Worm (Caenorhabditis elegans): Measurements from ENCODE around the gene Y41G9A.17.

Gene Y41G9A.17

ce11 chrX:3047224-3047623, 47.7 kb upstream of the Y41G9A.17 start:
- TF ChIP-seq nhr-80 (tag; optimal IDR thresholded peaks at IDR 0.05) (peak; percentile 53), hlh-12 (tag; optimal IDR thresholded peaks at IDR 0.05) (no peak), xnd-1 (tag; optimal IDR thresholded peaks at IDR 0.05) (no peak), dox-1 (GFP tag; IDR thresholded peaks at IDR 0.05) (0 out of 2 replicates have a peak, but pooled peaks have one; percentile 30)

- TF ChIP-seq let-607 (tag; optimal IDR thresholded peaks at IDR 0.05) (peak in 1 of 2 experiments; percentile 2), Y67H2A.10 (GFP tag; conservative IDR thresholded peaks at IDR 0.05) (no peak), mxl-1 (tag; optimal IDR thresholded peaks at IDR 0.05) (no peak), hlh-12 (tag; optimal IDR thresholded peaks at IDR 0.05) (no peak), cebp-2 (GFP tag; IDR thresholded peaks at IDR 0.05) (no peak), ets-4 (GFP tag; optimal IDR thresholded peaks at IDR 0.05) (no peak), nhr-80 (tag; optimal IDR thresholded peaks at IDR 0.05) (peak; percentile 67), lin-54 (GFP tag; optimal IDR thresholded peaks at IDR 0.05) (no peak), K12H6.12 (tag; optimal IDR thresholded peaks at IDR 0.05) (no peak)
Observed at ce11 chrX:3045466-3045865, 45.9 kb upstream of the Y41G9A.17 start, which contains the start of gene cnnm-3. TSS of gene cnnm-3 (minus strand) at chrX:3045847.

DNA sequence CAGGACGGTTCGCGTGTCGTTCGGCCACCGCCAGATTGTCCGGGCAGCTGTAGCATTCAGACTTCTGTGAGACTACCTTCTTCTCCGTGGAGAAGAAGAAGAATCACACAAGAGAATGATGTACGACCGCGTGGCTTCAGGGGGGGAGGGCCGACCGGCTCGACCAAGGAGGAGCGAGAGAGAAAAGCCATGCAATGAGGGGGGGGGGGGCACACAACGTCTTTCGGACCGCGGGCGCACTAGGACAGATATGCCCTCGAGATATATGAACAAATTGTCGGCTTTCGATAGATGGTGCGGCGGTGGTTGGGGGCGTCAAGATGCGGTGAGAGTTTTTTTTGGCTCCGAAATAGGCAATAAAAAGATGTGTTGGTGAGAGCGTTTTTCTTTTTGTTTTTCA, 41.1 kb upstream of the Y41G9A.17 start:
- TF ChIP-seq madf-6 (GFP tag; IDR thresholded peaks at IDR 0.05): no peak
- no peak for TF ChIP-seq cebp-1 (GFP tag; IDR thresholded peaks at IDR 0.05)
- TF ChIP-seq cebp-1 (tag; optimal IDR thresholded peaks at IDR 0.05): peak; percentile 20
- TF ChIP-seq zfh-2 (GFP tag; conservative IDR thresholded peaks at IDR 0.05): peak; percentile 94

ce11 chrX:3040021-3040420, 40.5 kb upstream of the Y41G9A.17 start:
- TF ChIP-seq egrh-3 (GFP tag; IDR thresholded peaks at IDR 0.05): no peak
- TF ChIP-seq hlh-12 (tag; optimal IDR thresholded peaks at IDR 0.05): no peak
- no peak for TF ChIP-seq tbx-9 (tag; optimal IDR thresholded peaks at IDR 0.05; ENCODE audit: borderline replicate concordance)
- TF ChIP-seq K12H6.12 (tag; optimal IDR thresholded peaks at IDR 0.05): no peak
- no peak for TF ChIP-seq lin-26 (GFP tag; IDR thresholded peaks at IDR 0.05)
- no peak for TF ChIP-seq akir-1 (GFP tag; optimal IDR thresholded peaks at IDR 0.05)
- no peak for TF ChIP-seq zfh-2 (GFP tag; conservative IDR thresholded peaks at IDR 0.05)
- TF ChIP-seq repo-1 (tag; optimal IDR thresholded peaks at IDR 0.05): no peak
- no peak for TF ChIP-seq T07F8.4 (tag; optimal IDR thresholded peaks at IDR 0.05)
- TF ChIP-seq B0035.1 (tag; optimal IDR thresholded peaks at IDR 0.05): no peak
- no peak for TF ChIP-seq cebp-1 (GFP tag; IDR thresholded peaks at IDR 0.05)
- TF ChIP-seq cebp-1 (tag; optimal IDR thresholded peaks at IDR 0.05): no peak
- TF ChIP-seq bed-1 (GFP tag; IDR thresholded peaks at IDR 0.05): no peak
- no peak for TF ChIP-seq nhr-27 (tag; optimal IDR thresholded peaks at IDR 0.05)
- TF ChIP-seq hsf-1 (GFP tag; IDR thresholded peaks at IDR 0.05): no peak
- TF ChIP-seq Y79H2A.3 (GFP tag; conservative IDR thresholded peaks at IDR 0.05): no peak

DNA sequence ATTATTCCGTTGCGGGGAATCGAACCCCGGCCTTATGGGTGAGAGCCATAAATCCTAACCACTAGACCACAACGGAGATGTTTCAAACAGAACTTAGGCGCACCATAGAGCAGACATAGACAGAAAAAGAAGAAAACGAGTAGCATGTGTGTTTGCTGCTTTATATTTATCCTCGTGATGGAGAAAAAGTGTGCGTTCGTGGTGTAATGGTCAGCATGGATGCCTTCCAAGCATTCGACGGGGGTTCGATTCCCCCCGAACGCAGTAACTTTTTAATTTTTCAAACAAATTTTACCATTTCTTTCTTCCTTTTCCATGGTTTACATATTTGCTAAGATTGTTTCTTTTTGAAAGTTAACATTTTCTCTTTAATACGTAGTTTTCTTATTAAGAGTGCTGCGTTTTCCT, 36.4 kb upstream of the Y41G9A.17 start:
- TF ChIP-seq nhr-120 (GFP tag; IDR thresholded peaks at IDR 0.05) (peak; percentile 90; the same call in 1 of the 2 replicates), fkh-3 (tag; optimal IDR thresholded peaks at IDR 0.05) (peak; percentile 97), B0019.2 (GFP tag; conservative IDR thresholded peaks at IDR 0.05) (peak; percentile 71), F22D6.2 (tag; optimal IDR thresholded peaks at IDR 0.05) (peak; percentile 75), cebp-2 (GFP tag; IDR thresholded peaks at IDR 0.05) (peak; percentile 97), lag-1 (GFP tag; IDR thresholded peaks at IDR 0.05) (peak; percentile 94; the same call in 1 of the 2 replicates), F57C9.4 (tag; optimal IDR thresholded peaks at IDR 0.05) (peak; percentile 80), ets-4 (GFP tag; optimal IDR thresholded peaks at IDR 0.05) (peak; percentile 55), D2030.7 (GFP tag; IDR thresholded peaks at IDR 0.05) (peak; percentile 94), sptf-2 (GFP tag; optimal IDR thresholded peaks at IDR 0.05) (peak; percentile 80), let-526 (GFP tag; IDR thresholded peaks at IDR 0.05) (peak; percentile 95), unc-62 (GFP tag; optimal IDR thresholded peaks at IDR 0.05) (no peak), Y79H2A.3 (GFP tag; conservative IDR thresholded peaks at IDR 0.05) (peak; percentile 83), aptf-2 (GFP tag; conservative IDR thresholded peaks at IDR 0.05) (peak; percentile 82), him-1 (tag; optimal IDR thresholded peaks at IDR 0.05) (peak; percentile 100), ceh-100 (GFP tag; IDR thresholded peaks at IDR 0.05) (peak; percentile 69), Y67H2A.10 (GFP tag; conservative IDR thresholded peaks at IDR 0.05) (peak; percentile 83), F49E8.2 (tag; optimal IDR thresholded peaks at IDR 0.05; ENCODE audit: insufficient read depth) (peak; percentile 58), madf-6 (GFP tag; IDR thresholded peaks at IDR 0.05) (peak; percentile 82), dpff-1 (tag; optimal IDR thresholded peaks at IDR 0.05) (peak; percentile 77), sdz-38 (tag; optimal IDR thresholded peaks at IDR 0.05) (peak; percentile 70), nhr-80 (tag; optimal IDR thresholded peaks at IDR 0.05) (peak; percentile 54)

Data from whole organism, young adult.